Fruit fly (Drosophila melanogaster) Kc167 (cell line): ENCODE measurements around the gene CG13385.

Experiments
- Myc ChIP-seq: fragments of >200 bp; optimal IDR thresholded peaks from 2 replicates; lab custom pipeline; 2017; ENCODE audit warnings: missing external identifiers
- insv ChIP-seq: fragments of >200 bp; optimal IDR thresholded peaks from 3 replicates; lab custom pipeline; 2018; ENCODE audit warnings: missing external identifiers
- psq ChIP-seq: fragments of >200 bp; optimal IDR thresholded peaks from 2 replicates; lab custom pipeline; 2017; ENCODE audit warnings: missing external identifiers
- ttk ChIP-seq: sonication (Bioruptor generic); optimal IDR thresholded peaks from 2 replicates; lab custom pipeline; 2017; ENCODE audit warnings: missing external identifiers

DNA sequence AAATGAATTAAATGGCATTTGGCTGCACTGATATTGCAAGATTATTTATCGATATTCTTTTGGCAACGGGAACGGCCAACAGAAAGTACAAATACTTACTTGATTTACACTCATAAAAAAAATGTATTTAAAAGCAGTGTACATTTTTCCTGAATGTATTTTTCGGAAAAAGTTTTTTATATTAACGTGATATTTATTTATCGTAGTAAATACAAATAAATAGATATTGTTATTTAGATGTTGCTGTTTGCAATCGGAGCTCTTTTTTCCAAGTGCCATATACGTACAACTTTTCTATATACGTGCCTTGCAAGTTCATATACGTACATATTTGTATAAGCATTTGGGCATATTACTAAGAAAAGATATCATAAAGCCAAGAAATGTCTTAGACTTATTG, 45.1 kb upstream of the CG13385 start:
- TF ChIP-seq psq (lab: Kevin White, UChicago) (no peak), insv (lab: Kevin White, UChicago) (no peak), ttk (no peak), Myc (lab: Kevin White, UChicago) (no peak)
